Worm (Caenorhabditis elegans) whole organism, midembryonic: ENCODE results near the gene best-9.

Experiments used
- flt-1 ChIP-seq: fragments of 200-800 bp; sonication (Bioruptor generic); IDR thresholded peaks from 2 replicates; pipeline ENCODE4 v1.3.6; 2022; ENCODE audit warnings: missing genetic modification characterization, missing compliant biosample characterization
- ref-1 ChIP-seq: fragments of 200-800 bp; sonication (Bioruptor generic); conservative IDR thresholded peaks from 2 replicates; pipeline ENCODE4 v1.3.6; 2022; ENCODE audit warnings: missing genetic modification reagents, missing genetic modification characterization, missing compliant biosample characterization
- tab-1 ChIP-seq: fragments of 200-800 bp; sonication (Bioruptor generic); IDR thresholded peaks from 2 replicates; pipeline ENCODE4 v1.3.6; 2022; ENCODE audit warnings: missing genetic modification characterization, missing compliant biosample characterization

DNA sequence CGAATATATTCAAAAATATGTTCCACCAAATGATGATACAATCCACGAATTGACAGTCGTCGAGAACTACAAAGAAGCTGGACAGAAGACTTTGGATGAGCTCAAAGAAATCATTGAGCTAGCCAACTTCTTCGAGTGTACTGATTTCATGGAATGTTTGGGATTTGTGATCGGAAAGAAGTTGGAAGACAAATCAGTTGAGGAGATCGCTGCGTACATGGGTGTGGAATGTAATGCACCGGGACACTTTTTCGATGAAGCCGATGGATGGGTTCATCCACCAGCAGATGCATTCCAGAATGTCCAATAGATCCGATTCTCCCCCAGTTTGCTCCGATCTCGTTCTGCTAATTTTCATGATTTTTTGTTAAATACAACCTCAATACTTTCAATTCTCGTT lies 43.0 kb downstream of the best-9 start:
- no peak for TF ChIP-seq tab-1 (GFP tag; lab: Robert Waterston, UW)
- TF ChIP-seq flt-1 (GFP tag; lab: Robert Waterston, UW): no peak
- no peak for TF ChIP-seq ref-1
